Worm (Caenorhabditis elegans): ENCODE measurements around the gene srw-66.

- TF ChIP-seq zip-8 (tag; optimal IDR thresholded peaks at IDR 0.05) (no peak), lin-32 (GFP tag; optimal IDR thresholded peaks at IDR 0.05) (no peak), sptf-1 (tag; optimal IDR thresholded peaks at IDR 0.05) (no peak), unc-62 (GFP tag; optimal IDR thresholded peaks at IDR 0.05) (no peak), unc-39 (tag; optimal IDR thresholded peaks at IDR 0.05) (no peak), nhr-76 (tag; optimal IDR thresholded peaks at IDR 0.05) (no peak), hlh-1 (tag; optimal IDR thresholded peaks at IDR 0.05) (no peak)
Measured at ce11 chrII:1297697-1298093, 26.0 kb upstream of the srw-66 start.

All from whole organism, mixed stage, embryonic.